Worm (Caenorhabditis elegans): ENCODE results near the gene otpl-1.

DNA sequence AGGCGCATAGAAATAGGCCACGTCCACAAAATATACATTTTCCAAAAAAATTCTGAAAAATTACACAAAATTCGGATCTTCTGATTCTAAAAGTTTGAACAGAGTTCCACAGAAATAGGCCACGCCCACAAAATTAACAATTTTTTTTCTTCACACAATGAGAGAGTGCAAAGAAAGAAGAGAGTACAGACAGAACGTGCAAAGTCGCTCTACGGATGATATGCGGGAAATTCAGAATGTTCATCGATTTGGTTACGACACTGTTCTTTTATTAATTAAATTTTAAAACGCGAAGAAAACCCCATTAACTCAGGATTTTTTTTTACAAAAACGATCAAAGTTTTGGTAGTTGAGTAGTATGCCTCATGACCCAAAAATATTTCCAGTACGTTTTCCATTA is 35.8 kb upstream of the otpl-1 start:
- no peak for TF ChIP-seq ets-7 (tag; optimal IDR thresholded peaks at IDR 0.05)
- no peak for TF ChIP-seq hmbx-1 (tag; optimal IDR thresholded peaks at IDR 0.05)
- TF ChIP-seq tbx-11 (GFP tag; IDR thresholded peaks at IDR 0.05): no peak
